Fruit fly (Drosophila melanogaster) whole organism, adult: ENCODE measurements around the gene beta-Spec.
A peak's percentile ranks its signal among the peaks of the same experiment; 100 is the strongest.

Source experiments
- CG11617 ChIP-seq: fragments of 200-800 bp; sonication (Bioruptor generic); optimal IDR thresholded peaks from 2 replicates; lab custom pipeline; 2017; ENCODE audit warnings: mild to moderate bottlenecking, missing biosample characterization, missing genetic modification reagents, missing genetic modification characterization
- CG12768 ChIP-seq: fragments of 200-800 bp; sonication (Bioruptor generic); optimal IDR thresholded peaks from 2 replicates; lab custom pipeline; 2017; ENCODE audit warnings: missing biosample characterization, missing genetic modification characterization, mild to moderate bottlenecking, moderate library complexity, missing genetic modification reagents
- CG14711 ChIP-seq: fragments of 200-800 bp; sonication (Bioruptor generic); optimal IDR thresholded peaks from 2 replicates; lab custom pipeline; 2018; ENCODE audit warnings: missing biosample characterization, mild to moderate bottlenecking, missing genetic modification characterization, moderate library complexity
- CG1620 ChIP-seq: fragments of 200-800 bp; sonication (Bioruptor generic); optimal IDR thresholded peaks from 2 replicates; lab custom pipeline; 2016; ENCODE audit warnings: missing biosample characterization, missing genetic modification characterization
- CG33017 ChIP-seq: fragments of 200-800 bp; sonication (Bioruptor generic); optimal IDR thresholded peaks from 2 replicates; lab custom pipeline; 2018; ENCODE audit warnings: missing biosample characterization, mild to moderate bottlenecking, missing genetic modification characterization, moderate library complexity
- CG5204 ChIP-seq: fragments of 200-800 bp; sonication (Bioruptor generic); optimal IDR thresholded peaks from 2 replicates; lab custom pipeline; 2016; ENCODE audit warnings: missing biosample characterization, missing genetic modification characterization
- CG7045 ChIP-seq: fragments of 200-800 bp; sonication (Bioruptor generic); optimal IDR thresholded peaks from 2 replicates; lab custom pipeline; 2017; ENCODE audit warnings: missing biosample characterization, mild to moderate bottlenecking, missing genetic modification characterization
- CG7101 ChIP-seq: fragments of 200-800 bp; sonication (Bioruptor generic); optimal IDR thresholded peaks from 2 replicates; lab custom pipeline; 2018; ENCODE audit warnings: missing biosample characterization, mild to moderate bottlenecking, missing genetic modification characterization, moderate library complexity
- Clk ChIP-seq: fragments of 200-800 bp; sonication (Bioruptor generic); optimal IDR thresholded peaks from 2 replicates; lab custom pipeline; 2017; ENCODE audit warnings: missing biosample characterization, missing genetic modification characterization
- Crg-1 ChIP-seq: fragments of 200-800 bp; sonication (Bioruptor generic); optimal IDR thresholded peaks from 2 replicates; lab custom pipeline; 2016; ENCODE audit warnings: missing biosample characterization, missing genetic modification characterization
- Hr96 ChIP-seq: fragments of 200-800 bp; sonication (Bioruptor generic); optimal IDR thresholded peaks from 2 replicates; lab custom pipeline; 2016; ENCODE audit warnings: missing biosample characterization, missing genetic modification characterization
- Mnt ChIP-seq: fragments of 200-800 bp; sonication (Bioruptor generic); optimal IDR thresholded peaks from 2 replicates; lab custom pipeline; 2016; ENCODE audit warnings: missing biosample characterization, mild to moderate bottlenecking, missing genetic modification characterization
- bab1 ChIP-seq: fragments of 200-800 bp; sonication (Bioruptor generic); optimal IDR thresholded peaks from 3 replicates; lab custom pipeline; 2019; ENCODE audit warnings: missing biosample characterization, mild to moderate bottlenecking, missing genetic modification characterization, moderate library complexity
- cic ChIP-seq: fragments of 200-800 bp; sonication (Bioruptor generic); optimal IDR thresholded peaks from 2 replicates; lab custom pipeline; 2017; ENCODE audit warnings: missing biosample characterization, mild to moderate bottlenecking, missing genetic modification characterization, moderate library complexity
- cnc ChIP-seq, 2 experiments: fragments of >200 bp; optimal IDR thresholded peaks; 2 replicates each; lab custom pipeline; 2017
- kay ChIP-seq: fragments of 200-800 bp; sonication (Bioruptor generic); peaks from one replicate; lab custom pipeline; 2016; ENCODE audit warnings: missing biosample characterization, missing genetic modification characterization, borderline replicate concordance
- ovo ChIP-seq: fragments of 200-800 bp; sonication (Bioruptor generic); optimal IDR thresholded peaks from 2 replicates; lab custom pipeline; 2016; ENCODE audit warnings: missing biosample characterization, missing genetic modification characterization
- pad ChIP-seq: fragments of 200-800 bp; sonication (Bioruptor generic); optimal IDR thresholded peaks from 3 replicates; lab custom pipeline; 2017; ENCODE audit warnings: missing biosample characterization, missing genetic modification characterization, mild to moderate bottlenecking, moderate library complexity, missing genetic modification reagents
- tj ChIP-seq: fragments of 200-800 bp; sonication (Bioruptor generic); optimal IDR thresholded peaks from 3 replicates; lab custom pipeline; 2017; ENCODE audit warnings: missing biosample characterization, mild to moderate bottlenecking, missing genetic modification characterization, moderate library complexity
- toe ChIP-seq: fragments of 200-800 bp; sonication (Bioruptor generic); optimal IDR thresholded peaks from 2 replicates; lab custom pipeline; 2016; ENCODE audit warnings: missing biosample characterization, missing genetic modification characterization

beta-Spec gene

DNA sequence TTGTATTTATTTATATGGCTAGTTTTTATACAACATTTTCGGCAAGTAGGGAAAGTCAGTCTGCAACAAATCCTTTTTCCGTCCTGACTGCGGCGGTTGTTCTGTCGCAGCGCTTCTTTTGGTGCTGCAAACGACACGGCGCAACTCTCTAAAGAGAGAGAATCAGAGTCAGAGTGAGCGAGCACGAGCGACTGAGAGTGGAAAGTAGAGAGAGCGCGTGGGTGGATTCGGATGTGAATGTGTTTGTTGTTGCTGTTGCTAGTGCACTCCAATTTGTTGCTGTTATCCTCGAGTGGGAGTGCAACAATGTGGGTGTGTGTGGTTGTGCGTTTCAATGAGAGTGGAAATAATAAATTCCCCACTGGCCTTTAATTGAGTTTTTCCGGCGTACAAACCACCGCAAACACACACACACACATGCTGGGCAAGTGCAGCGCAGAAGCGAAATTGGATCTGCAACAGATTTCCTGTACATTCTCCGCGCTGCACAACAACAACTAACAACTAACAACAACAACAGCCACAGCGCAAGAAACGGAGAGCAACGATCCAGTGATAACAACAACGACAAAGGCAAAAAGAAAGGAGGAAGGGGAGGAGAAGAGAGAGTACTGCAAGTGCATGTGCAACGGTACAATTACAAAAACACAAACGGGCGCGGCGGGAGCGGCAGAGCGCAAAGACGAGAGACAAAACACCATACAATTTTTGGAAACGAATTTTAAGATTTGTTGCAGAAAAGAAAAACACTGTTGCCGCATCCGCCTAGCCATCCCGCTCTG, 5.8 kb upstream of the beta-Spec start:
- TF ChIP-seq pad (GFP tag; lab: Kevin White, UChicago) (peak; percentile 91), ovo (peak; percentile 38), bab1 (GFP tag; lab: Kevin White, UChicago) (no peak), toe (GFP tag; lab: Kevin White, UChicago) (no peak)

DNA sequence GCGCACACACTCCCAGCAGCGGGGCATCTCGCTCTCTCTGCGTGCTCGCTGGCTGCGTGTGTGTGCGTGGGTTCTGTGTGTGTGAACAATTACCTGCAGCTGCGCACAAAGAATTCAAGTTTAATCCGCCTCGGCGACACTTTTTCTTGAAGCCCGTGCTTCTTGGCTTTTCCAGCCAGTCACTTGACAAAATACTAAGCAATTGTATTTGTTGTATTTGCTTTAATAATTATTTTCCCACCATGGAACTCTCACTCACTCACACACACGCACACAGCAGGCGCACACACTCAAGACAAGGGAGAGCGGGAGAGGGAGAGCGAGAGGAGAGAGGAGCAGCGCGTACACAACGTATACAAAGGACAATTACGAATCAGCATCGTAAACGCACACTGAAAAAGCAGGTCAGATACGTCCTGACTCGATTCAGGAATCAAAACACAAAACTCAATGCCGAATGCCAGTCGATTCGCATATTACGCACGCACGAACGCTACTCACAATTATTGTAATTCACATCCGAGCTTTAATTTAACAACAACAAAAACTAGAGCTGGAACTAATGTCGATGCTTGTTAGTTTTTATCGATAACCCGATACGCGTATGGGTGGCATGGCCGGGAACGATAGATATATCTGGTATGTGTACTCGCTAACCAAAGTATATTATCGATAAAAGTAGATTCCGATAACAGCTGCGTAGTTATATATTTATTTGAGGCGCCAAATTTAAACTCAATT, 5.0 kb upstream of the beta-Spec start, which contains the start of gene RhoGAPp190:
Gene RhoGAPp190, minus strand, starts transcription at position 565 of the 741 bp plus-strand sequence.
- TF ChIP-seq CG7045 (no peak), CG14711 (tag; lab: Kevin White, UChicago) (no peak), CG33017 (tag; lab: Kevin White, UChicago) (no peak), cic (GFP tag; lab: Kevin White, UChicago) (peak; percentile 29), Hr96 (no peak), CG12768 (GFP tag; lab: Kevin White, UChicago) (no peak), ovo (no peak), Crg-1 (no peak), CG1620 (GFP tag; lab: Kevin White, UChicago) (no peak), CG5204 (GFP tag; lab: Kevin White, UChicago) (no peak), CG11617 (no peak), Clk (GFP tag; lab: Kevin White, UChicago) (no peak), toe (GFP tag; lab: Kevin White, UChicago) (no peak), pad (GFP tag; lab: Kevin White, UChicago) (peak; percentile 58), kay (no peak), bab1 (GFP tag; lab: Kevin White, UChicago) (peak; percentile 74), Mnt (GFP tag; lab: Kevin White, UChicago) (peak; percentile 45), cnc (optimal IDR thresholded peaks at IDR 0.05; lab: Kevin White, UChicago) (no peak), CG7101 (tag; lab: Kevin White, UChicago) (peak; percentile 39), tj (GFP tag; lab: Kevin White, UChicago) (peak; percentile 43)

dm6 chrX:17656501-17656900, 671 bp upstream of the beta-Spec start, which contains the start of gene IntS2:
Gene IntS2 (minus strand): TSS chrX:17656818.
- TF ChIP-seq CG7101 (tag; lab: Kevin White, UChicago) = no peak
- TF ChIP-seq CG33017 (tag; lab: Kevin White, UChicago) = no peak
- no peak for TF ChIP-seq cic (GFP tag; lab: Kevin White, UChicago)
- TF ChIP-seq toe (GFP tag; lab: Kevin White, UChicago) = no peak
- no peak for TF ChIP-seq Clk (GFP tag; lab: Kevin White, UChicago)
- TF ChIP-seq cnc (optimal IDR thresholded peaks at IDR 0.05; lab: Kevin White, UChicago) = no peak
- TF ChIP-seq pad (GFP tag; lab: Kevin White, UChicago) = no peak
- TF ChIP-seq bab1 (GFP tag; lab: Kevin White, UChicago) = no peak
- TF ChIP-seq kay = no peak
- TF ChIP-seq CG11617 = no peak
- no peak for TF ChIP-seq CG14711 (tag; lab: Kevin White, UChicago)
- TF ChIP-seq Crg-1 = no peak
- TF ChIP-seq Hr96 = no peak
- TF ChIP-seq ovo = no peak
- TF ChIP-seq CG12768 (GFP tag; lab: Kevin White, UChicago) = no peak
- no peak for TF ChIP-seq CG1620 (GFP tag; lab: Kevin White, UChicago)
- no peak for TF ChIP-seq Mnt (GFP tag; lab: Kevin White, UChicago)
- TF ChIP-seq tj (GFP tag; lab: Kevin White, UChicago) = no peak
- no peak for TF ChIP-seq CG7045
- no peak for TF ChIP-seq CG5204 (GFP tag; lab: Kevin White, UChicago)

- peak; percentile 3 for TF ChIP-seq tj (GFP tag; lab: Kevin White, UChicago)
- TF ChIP-seq ovo = no peak
- TF ChIP-seq cnc (optimal IDR thresholded peaks at IDR 0.05; lab: Kevin White, UChicago) = no peak
These were observed 544 bp downstream of the beta-Spec start for dm6 chrX:17657716-17658115.

dm6 chrX:17658207-17659118, 1.3 kb downstream of the beta-Spec start:
- TF ChIP-seq CG7101 (tag; lab: Kevin White, UChicago) (no peak), Mnt (GFP tag; lab: Kevin White, UChicago) (no peak), tj (GFP tag; lab: Kevin White, UChicago) (no peak), pad (GFP tag; lab: Kevin White, UChicago) (no peak), CG12768 (GFP tag; lab: Kevin White, UChicago) (no peak), Clk (GFP tag; lab: Kevin White, UChicago) (no peak), cnc (optimal IDR thresholded peaks at IDR 0.05; lab: Kevin White, UChicago) (no peak), bab1 (GFP tag; lab: Kevin White, UChicago) (no peak), Crg-1 (no peak), Hr96 (no peak), CG11617 (no peak), CG33017 (tag; lab: Kevin White, UChicago) (no peak)
